Fruit fly (Drosophila melanogaster): ENCODE data around the gene CG14223.

CG14223 gene

DNA sequence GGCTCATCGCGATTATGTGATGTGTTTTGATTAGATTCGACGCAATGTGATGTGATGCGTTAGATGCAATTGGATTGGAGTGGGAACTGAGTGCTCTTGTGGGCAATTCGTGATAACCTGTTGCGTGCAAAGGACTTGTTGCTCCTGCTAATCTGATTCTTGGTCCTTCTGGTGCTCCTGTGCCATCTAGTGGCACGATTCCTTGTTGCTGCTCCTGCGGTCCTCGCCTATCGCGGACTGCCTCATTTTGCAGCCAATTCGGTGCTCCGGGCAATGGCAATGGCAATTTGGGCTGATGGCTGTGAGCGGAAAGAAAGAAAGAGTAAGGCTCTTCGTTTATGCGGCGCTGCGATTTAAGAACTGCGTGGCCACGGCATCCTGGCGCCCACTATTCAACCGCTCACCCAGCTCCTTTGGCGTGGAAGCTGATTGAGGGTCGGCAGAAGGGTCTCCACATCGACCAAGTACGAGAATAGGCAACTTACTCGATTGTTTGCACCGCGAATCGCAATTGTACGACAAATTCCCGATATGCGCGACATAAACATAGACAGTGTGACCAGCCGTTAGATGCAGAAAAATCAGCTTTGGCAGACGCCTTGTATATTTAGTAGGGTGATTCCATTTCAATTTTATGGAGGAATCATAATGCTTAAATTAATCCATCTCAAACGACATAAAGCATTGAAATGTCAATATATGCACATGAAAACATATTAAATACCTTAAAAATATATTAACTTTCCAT, 29.4 kb upstream of the CG14223 start, which contains the start of gene Mer (continued):
- TF ChIP-seq nom (GFP tag; optimal IDR thresholded peaks at IDR 0.05) (peak; percentile 79), CG2875 (GFP tag; optimal IDR thresholded peaks at IDR 0.05) (peak; percentile 63), CG4360 (GFP tag; IDR thresholded peaks at IDR 0.05) (peak; percentile 62), CrebB (tag; optimal IDR thresholded peaks at IDR 0.05) (peak; percentile 83), CG11504 (tag; optimal IDR thresholded peaks at IDR 0.05) (peak; percentile 85), Dek (tag; optimal IDR thresholded peaks at IDR 0.05) (peak; percentile 74), kni (GFP tag; optimal IDR thresholded peaks at IDR 0.05) (peak; percentile 1), Bgb (GFP tag; IDR thresholded peaks at IDR 0.05; ENCODE audit: partially characterized antibody) (peak; percentile 13; the same call in 1 of the 2 replicates), amos (GFP tag; IDR thresholded peaks at IDR 0.05; ENCODE audit: partially characterized antibody) (no peak), vnd (GFP tag; IDR thresholded peaks at IDR 0.05; ENCODE audit: partially characterized antibody) (no peak), vvl (GFP tag; IDR thresholded peaks at IDR 0.05) (peak; percentile 82), Hey (tag; optimal IDR thresholded peaks at IDR 0.05) (no peak), MESR4 (GFP tag; optimal IDR thresholded peaks at IDR 0.05) (peak; percentile 86), Usf (GFP tag; optimal IDR thresholded peaks at IDR 0.05) (peak; percentile 57), TFAM (GFP tag; optimal IDR thresholded peaks at IDR 0.05) (peak; percentile 11), CG17568 (GFP tag; optimal IDR thresholded peaks at IDR 0.05) (peak; percentile 51), run (tag; optimal IDR thresholded peaks at IDR 0.05) (peak; percentile 52), CG11085 (GFP tag; IDR thresholded peaks at IDR 0.05) (0 out of 2 replicates have a peak, but pooled peaks have one; percentile 42), ssp (GFP tag; IDR thresholded peaks at IDR 0.05) (peak; percentile 62), bsh (GFP tag; optimal IDR thresholded peaks at IDR 0.05) (peak; percentile 76 to 82), Taf1 (GFP tag; IDR thresholded peaks at IDR 0.05) (peak; percentile 69), CG13424 (tag; optimal IDR thresholded peaks at IDR 0.05) (peak; percentile 82), BtbVII (GFP tag; optimal IDR thresholded peaks at IDR 0.05) (peak; percentile 88), exex (tag; optimal IDR thresholded peaks at IDR 0.05) (no peak), HLH54F (GFP tag; optimal IDR thresholded peaks at IDR 0.05) (peak; percentile 86), CG11560 (tag; IDR thresholded peaks at IDR 0.05) (0 out of 3 replicates have a peak, but pooled peaks have one; percentile 36), Antp (GFP tag; optimal IDR thresholded peaks at IDR 0.05) (peak; percentile 92), CG8924 (tag; optimal IDR thresholded peaks at IDR 0.05) (peak; percentile 81), CG6854 (GFP tag; optimal IDR thresholded peaks at IDR 0.05) (peak; percentile 75), Mes4 (GFP tag; optimal IDR thresholded peaks at IDR 0.05) (peak; percentile 71), Ravus (GFP tag; IDR thresholded peaks at IDR 0.05) (peak; percentile 34; the same call in 1 of the 2 replicates), CG7271 (tag; optimal IDR thresholded peaks at IDR 0.05) (no peak), ase (GFP tag; IDR thresholded peaks at IDR 0.05) (peak; percentile 79; the same call in 2 of the 3 replicates), her (GFP tag; optimal IDR thresholded peaks at IDR 0.05) (peak; percentile 91), bbx (GFP tag; IDR thresholded peaks at IDR 0.05; ENCODE audit: partially characterized antibody) (no peak), Trl (optimal IDR thresholded peaks at IDR 0.05) (no peak), Trl (GFP tag; optimal IDR thresholded peaks at IDR 0.05) (peak; percentile 89), bab2 (GFP tag; optimal IDR thresholded peaks at IDR 0.05) (peak; percentile 81), salm (tag; optimal IDR thresholded peaks at IDR 0.05) (peak; percentile 66), en (GFP tag; optimal IDR thresholded peaks at IDR 0.05) (peak; percentile 70), Gsc (GFP tag; IDR thresholded peaks at IDR 0.05) (peak; percentile 41; the same call in 1 of the 2 replicates), dmrt99B (tag; optimal IDR thresholded peaks at IDR 0.05) (peak; percentile 84), CG6254 (GFP tag; optimal IDR thresholded peaks at IDR 0.05) (peak; percentile 51), CG8944 (GFP tag; optimal IDR thresholded peaks at IDR 0.05) (peak; percentile 78), CG10366 (GFP tag; IDR thresholded peaks at IDR 0.05) (peak; percentile 73), eve (GFP tag; optimal IDR thresholded peaks at IDR 0.05) (no peak), CG16779 (GFP tag; IDR thresholded peaks at IDR 0.05) (0 out of 2 replicates have a peak, but pooled peaks have one; percentile 27), CG10267 (tag; optimal IDR thresholded peaks at IDR 0.05) (peak; percentile 71)

Data from whole organism, embryonic.